Fruit fly (Drosophila melanogaster): Measurements from ENCODE around the gene CG7271.

CG7271 gene

DNA sequence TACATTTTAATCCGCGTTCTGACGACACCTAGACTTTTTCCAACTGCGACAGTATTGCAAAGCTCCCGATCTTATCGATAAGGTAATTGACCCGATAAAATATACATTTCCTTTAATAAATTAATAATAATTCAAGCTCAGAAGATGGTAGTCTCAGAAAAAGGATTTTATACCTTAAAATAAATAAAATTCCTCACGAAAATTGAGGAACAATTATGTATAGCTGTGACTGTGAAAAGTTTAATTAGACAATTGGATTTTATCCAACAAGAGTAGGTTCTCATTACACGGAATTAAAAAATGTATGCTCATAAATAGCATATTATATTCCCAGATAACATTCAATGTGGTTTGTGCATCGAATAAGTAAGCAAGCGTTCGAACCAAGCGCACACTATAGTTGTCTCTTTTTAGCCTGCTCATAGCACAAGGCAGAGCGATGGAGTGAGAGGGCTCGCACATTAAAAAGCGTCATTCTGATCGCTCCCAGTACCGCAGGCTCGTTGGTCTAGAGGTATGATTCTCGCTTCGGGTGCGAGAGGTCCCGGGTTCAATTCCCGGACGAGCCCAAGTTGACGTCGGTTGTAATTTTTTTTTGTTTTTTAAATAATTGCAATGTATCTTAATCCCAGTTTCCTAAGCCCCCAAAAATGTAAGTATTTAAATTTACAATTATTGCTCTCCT lies 29.5 kb downstream of the CG7271 start, which contains the start of the genes CG13380 and CG4174 (continued):
- TF ChIP-seq sqz (GFP tag; optimal IDR thresholded peaks at IDR 0.05) (no peak), CG4404 (GFP tag; IDR thresholded peaks at IDR 0.05) (no peak), ken (GFP tag; IDR thresholded peaks at IDR 0.05) (no peak), CG7745 (tag; optimal IDR thresholded peaks at IDR 0.05) (no peak), CkIIα-i1 (GFP tag; IDR thresholded peaks at IDR 0.05) (no peak), usp (GFP tag; optimal IDR thresholded peaks at IDR 0.05) (no peak), cas (GFP tag; IDR thresholded peaks at IDR 0.05) (no peak), pnt (GFP tag; optimal IDR thresholded peaks at IDR 0.05) (no peak), so (GFP tag; IDR thresholded peaks at IDR 0.05) (no peak), wor (GFP tag; IDR thresholded peaks at IDR 0.05) (no peak), crp (GFP tag; optimal IDR thresholded peaks at IDR 0.05) (no peak), stwl (tag; optimal IDR thresholded peaks at IDR 0.05) (peak; percentile 93), Hsf (GFP tag; optimal IDR thresholded peaks at IDR 0.05) (no peak), eve (GFP tag; optimal IDR thresholded peaks at IDR 0.05) (no peak), z (GFP tag; IDR thresholded peaks at IDR 0.05) (no peak), Antp (GFP tag; optimal IDR thresholded peaks at IDR 0.05) (no peak), CG14710 (tag; optimal IDR thresholded peaks at IDR 0.05) (no peak), shn (GFP tag; optimal IDR thresholded peaks at IDR 0.05) (no peak), gfzf (GFP tag; optimal IDR thresholded peaks at IDR 0.05) (peak; percentile 42), CG9727 (GFP tag; optimal IDR thresholded peaks at IDR 0.05) (no peak), Hr51 (GFP tag; optimal IDR thresholded peaks at IDR 0.05) (no peak), NC2α (GFP tag; optimal IDR thresholded peaks at IDR 0.05) (no peak), CG4360 (GFP tag; IDR thresholded peaks at IDR 0.05) (peak; percentile 27; the same call in 1 of the 2 replicates), pita (GFP tag; optimal IDR thresholded peaks at IDR 0.05) (peak; percentile 84), fu2 (GFP tag; optimal IDR thresholded peaks at IDR 0.05) (no peak), abd-A (tag; optimal IDR thresholded peaks at IDR 0.05) (no peak), CG30020 (tag; optimal IDR thresholded peaks at IDR 0.05) (no peak), h (optimal IDR thresholded peaks at IDR 0.05) (no peak), nmo (GFP tag; optimal IDR thresholded peaks at IDR 0.05) (peak; percentile 21), pum (GFP tag; optimal IDR thresholded peaks at IDR 0.05) (no peak), ttk (GFP tag; IDR thresholded peaks at IDR 0.05) (no peak), HmgZ (tag; optimal IDR thresholded peaks at IDR 0.05) (peak; percentile 68), sd (tag; optimal IDR thresholded peaks at IDR 0.05) (no peak), CG31388 (GFP tag; optimal IDR thresholded peaks at IDR 0.05) (no peak), CG17912 (GFP tag; optimal IDR thresholded peaks at IDR 0.05) (no peak), CG9609 (GFP tag; optimal IDR thresholded peaks at IDR 0.05) (no peak), dmrt11E (tag; optimal IDR thresholded peaks at IDR 0.05) (no peak), crc (GFP tag; optimal IDR thresholded peaks at IDR 0.05) (no peak), ash1 (GFP tag; optimal IDR thresholded peaks at IDR 0.05) (no peak), lola (GFP tag; optimal IDR thresholded peaks at IDR 0.05) (no peak), caup (GFP tag; optimal IDR thresholded peaks at IDR 0.05; ENCODE audit: severe bottlenecking) (no peak), mirr (GFP tag; optimal IDR thresholded peaks at IDR 0.05) (no peak), gcm2 (GFP tag; optimal IDR thresholded peaks at IDR 0.05) (no peak), gsb (GFP tag; IDR thresholded peaks at IDR 0.05) (no peak), CG11093 (GFP tag; IDR thresholded peaks at IDR 0.05) (no peak), CG16813 (GFP tag; IDR thresholded peaks at IDR 0.05; ENCODE audit: partially characterized antibody) (peak; percentile 92), Optix (GFP tag; IDR thresholded peaks at IDR 0.05) (no peak), lbe (GFP tag; optimal IDR thresholded peaks at IDR 0.05) (no peak), CG3847 (GFP tag; IDR thresholded peaks at IDR 0.05) (no peak), pros (GFP tag; optimal IDR thresholded peaks at IDR 0.05) (no peak), CG1832 (GFP tag; optimal IDR thresholded peaks at IDR 0.05) (peak; percentile 77)
